Fruit fly (Drosophila melanogaster): Measurements from ENCODE around the gene mbt.

Gene mbt

dm6 chrX:16610601-16611058, at the start of gene mbt:
Gene mbt, plus strand, starts transcription at chrX:16610685.
- TF ChIP-seq Myc (optimal IDR thresholded peaks at IDR 0.05) (no peak), h (optimal IDR thresholded peaks at IDR 0.05) (no peak), Sin3A (optimal IDR thresholded peaks at IDR 0.05) (no peak), insv (optimal IDR thresholded peaks at IDR 0.05) (no peak), ttk (optimal IDR thresholded peaks at IDR 0.05) (no peak), psq (optimal IDR thresholded peaks at IDR 0.05) (no peak)

dm6 chrX:16562259-16562658, 48.2 kb upstream of the mbt start:
- no peak for TF ChIP-seq ttk (optimal IDR thresholded peaks at IDR 0.05)
- no peak for TF ChIP-seq psq (optimal IDR thresholded peaks at IDR 0.05)
- TF ChIP-seq Myc (optimal IDR thresholded peaks at IDR 0.05) = no peak
- TF ChIP-seq insv (optimal IDR thresholded peaks at IDR 0.05) = no peak
- TF ChIP-seq h (optimal IDR thresholded peaks at IDR 0.05) = no peak
- no peak for TF ChIP-seq Sin3A (optimal IDR thresholded peaks at IDR 0.05)

dm6 chrX:16565377-16565776, 45.1 kb upstream of the mbt start:
- no peak for TF ChIP-seq ttk (optimal IDR thresholded peaks at IDR 0.05)
- TF ChIP-seq Sin3A (optimal IDR thresholded peaks at IDR 0.05) = no peak
- no peak for TF ChIP-seq h (optimal IDR thresholded peaks at IDR 0.05)
- TF ChIP-seq psq (optimal IDR thresholded peaks at IDR 0.05) = no peak
- TF ChIP-seq insv (optimal IDR thresholded peaks at IDR 0.05) = no peak
- TF ChIP-seq Myc (optimal IDR thresholded peaks at IDR 0.05) = no peak

- TF ChIP-seq Sin3A (optimal IDR thresholded peaks at IDR 0.05) = no peak
- no peak for TF ChIP-seq psq (optimal IDR thresholded peaks at IDR 0.05)
- no peak for TF ChIP-seq Myc (optimal IDR thresholded peaks at IDR 0.05)
- TF ChIP-seq h (optimal IDR thresholded peaks at IDR 0.05) = no peak
- TF ChIP-seq insv (optimal IDR thresholded peaks at IDR 0.05) = no peak
- no peak for TF ChIP-seq ttk (optimal IDR thresholded peaks at IDR 0.05)
Measured at dm6 chrX:16570572-16571224, 39.8 kb upstream of the mbt start.

DNA sequence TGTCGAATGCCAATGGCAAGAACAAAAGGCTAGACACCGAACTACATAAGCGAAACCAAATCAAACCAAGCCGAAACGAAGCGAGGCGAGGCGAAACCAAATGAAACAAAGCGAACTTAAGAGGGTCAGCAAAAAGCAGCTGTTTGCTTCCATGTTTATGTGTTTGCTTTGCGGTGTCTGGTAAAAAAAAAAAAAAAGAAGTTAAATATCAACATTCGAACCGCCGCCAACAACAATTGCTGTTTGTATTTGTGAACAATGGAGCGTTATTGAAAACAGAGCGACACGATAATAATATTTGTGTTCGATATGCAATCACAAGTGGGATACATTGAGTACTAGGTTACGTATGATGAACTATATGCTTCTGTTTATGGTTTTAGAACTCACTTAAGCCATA, 36.8 kb upstream of the mbt start:
- TF ChIP-seq psq (optimal IDR thresholded peaks at IDR 0.05) (no peak), h (optimal IDR thresholded peaks at IDR 0.05) (no peak), ttk (optimal IDR thresholded peaks at IDR 0.05) (no peak), Sin3A (optimal IDR thresholded peaks at IDR 0.05) (no peak), insv (optimal IDR thresholded peaks at IDR 0.05) (no peak), Myc (optimal IDR thresholded peaks at IDR 0.05) (no peak)

DNA sequence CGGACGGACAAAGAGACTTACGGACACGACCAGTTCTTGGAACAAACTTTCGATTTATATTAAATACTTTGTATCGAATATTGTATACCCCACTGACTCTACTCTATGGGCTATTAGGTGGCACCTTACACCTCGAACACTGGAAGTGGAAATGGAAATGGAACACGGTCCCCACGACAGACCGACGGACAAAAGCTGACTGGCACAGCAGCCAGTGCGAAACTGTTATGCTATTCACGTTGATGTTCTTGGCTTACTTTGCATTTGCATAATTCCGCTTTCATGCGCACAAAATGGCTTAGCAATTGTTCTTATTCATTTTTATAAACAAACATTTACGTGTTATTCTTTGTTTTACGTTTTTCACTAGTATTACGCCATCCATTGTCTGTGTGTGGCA, 36.4 kb upstream of the mbt start:
- TF ChIP-seq Myc (optimal IDR thresholded peaks at IDR 0.05) = no peak
- no peak for TF ChIP-seq ttk (optimal IDR thresholded peaks at IDR 0.05)
- no peak for TF ChIP-seq h (optimal IDR thresholded peaks at IDR 0.05)
- TF ChIP-seq Sin3A (optimal IDR thresholded peaks at IDR 0.05) = no peak
- TF ChIP-seq psq (optimal IDR thresholded peaks at IDR 0.05) = no peak
- no peak for TF ChIP-seq insv (optimal IDR thresholded peaks at IDR 0.05)

dm6 chrX:16575097-16575496, 35.4 kb upstream of the mbt start:
- TF ChIP-seq ttk (optimal IDR thresholded peaks at IDR 0.05) (no peak), psq (optimal IDR thresholded peaks at IDR 0.05) (no peak), Myc (optimal IDR thresholded peaks at IDR 0.05) (no peak), Sin3A (optimal IDR thresholded peaks at IDR 0.05) (no peak), h (optimal IDR thresholded peaks at IDR 0.05) (no peak), insv (optimal IDR thresholded peaks at IDR 0.05) (no peak)

DNA sequence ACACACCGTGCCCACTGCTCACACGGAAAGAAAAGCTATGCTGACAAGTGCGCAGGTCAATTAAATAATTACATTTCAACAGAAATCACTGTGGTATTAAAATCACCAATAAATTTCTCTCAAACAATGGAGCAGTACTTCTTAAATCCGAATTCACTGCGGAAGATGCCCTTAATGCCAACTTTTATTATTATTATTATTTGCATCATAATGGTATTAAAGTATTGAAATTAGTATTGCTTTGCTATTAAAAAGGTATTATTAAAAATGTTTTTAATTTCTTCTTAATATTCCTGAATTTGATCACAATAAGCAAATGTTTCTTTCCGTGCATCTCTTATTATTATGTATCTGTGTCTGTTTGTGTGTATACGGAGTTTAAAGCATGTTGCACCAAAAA, 30.5 kb upstream of the mbt start:
- TF ChIP-seq h (optimal IDR thresholded peaks at IDR 0.05) (no peak), ttk (optimal IDR thresholded peaks at IDR 0.05) (no peak), Myc (optimal IDR thresholded peaks at IDR 0.05) (no peak)

DNA sequence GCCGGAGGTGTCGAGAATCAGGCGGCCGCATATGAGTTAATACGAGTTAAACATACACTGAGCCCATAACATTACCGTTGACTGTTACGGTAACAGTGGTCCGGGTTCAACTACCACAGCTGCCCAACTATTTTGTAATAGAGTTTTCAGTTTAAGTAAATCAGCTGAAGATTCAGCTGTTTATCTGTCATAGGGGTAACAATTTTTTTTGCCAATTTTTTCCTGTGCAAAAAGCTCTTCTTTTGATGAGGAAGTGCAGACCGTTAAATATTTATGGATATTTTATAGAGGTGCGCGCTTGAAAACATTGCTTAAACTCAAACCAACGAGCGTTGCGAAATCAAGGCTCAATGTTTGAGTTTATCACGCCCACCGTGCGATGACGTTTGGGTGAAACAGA, 28.8 kb upstream of the mbt start:
- TF ChIP-seq Myc (optimal IDR thresholded peaks at IDR 0.05) (no peak), ttk (optimal IDR thresholded peaks at IDR 0.05) (no peak), h (optimal IDR thresholded peaks at IDR 0.05) (no peak), Sin3A (optimal IDR thresholded peaks at IDR 0.05) (no peak), psq (optimal IDR thresholded peaks at IDR 0.05) (no peak), insv (optimal IDR thresholded peaks at IDR 0.05) (no peak)

DNA sequence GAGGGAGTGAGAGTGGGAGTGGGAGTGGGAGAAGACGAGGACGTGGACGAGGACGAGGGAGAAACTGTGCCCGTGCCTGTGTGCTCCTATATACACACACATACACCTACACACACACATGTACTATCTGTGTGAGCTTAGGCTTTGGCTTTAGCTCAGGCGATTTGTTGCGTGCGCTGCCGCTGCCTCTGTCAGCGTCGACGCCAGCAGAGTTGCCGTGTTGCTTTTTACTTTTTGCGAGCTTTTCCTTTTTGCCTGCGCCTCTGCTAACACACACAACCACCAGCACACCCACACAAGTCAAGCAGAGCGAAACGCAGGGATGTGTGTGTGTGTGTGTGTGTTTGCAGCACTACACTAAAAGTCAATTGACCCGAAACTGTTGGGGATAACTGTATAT, 28.3 kb upstream of the mbt start:
- no peak for TF ChIP-seq ttk (optimal IDR thresholded peaks at IDR 0.05)
- no peak for TF ChIP-seq psq (optimal IDR thresholded peaks at IDR 0.05)
- TF ChIP-seq Sin3A (optimal IDR thresholded peaks at IDR 0.05) = no peak
- no peak for TF ChIP-seq h (optimal IDR thresholded peaks at IDR 0.05)
- TF ChIP-seq insv (optimal IDR thresholded peaks at IDR 0.05) = no peak
- no peak for TF ChIP-seq Myc (optimal IDR thresholded peaks at IDR 0.05)

- no peak for TF ChIP-seq Sin3A (optimal IDR thresholded peaks at IDR 0.05)
- TF ChIP-seq ttk (optimal IDR thresholded peaks at IDR 0.05) = no peak
- TF ChIP-seq insv (optimal IDR thresholded peaks at IDR 0.05) = no peak
- no peak for TF ChIP-seq h (optimal IDR thresholded peaks at IDR 0.05)
- TF ChIP-seq psq (optimal IDR thresholded peaks at IDR 0.05) = no peak
- TF ChIP-seq Myc (optimal IDR thresholded peaks at IDR 0.05) = no peak
Measured at dm6 chrX:16583730-16584129, 26.8 kb upstream of the mbt start.

- no peak for TF ChIP-seq psq (optimal IDR thresholded peaks at IDR 0.05)
- TF ChIP-seq h (optimal IDR thresholded peaks at IDR 0.05) = no peak
- no peak for TF ChIP-seq Sin3A (optimal IDR thresholded peaks at IDR 0.05)
- TF ChIP-seq ttk (optimal IDR thresholded peaks at IDR 0.05) = no peak
- no peak for TF ChIP-seq Myc (optimal IDR thresholded peaks at IDR 0.05)
- TF ChIP-seq insv (optimal IDR thresholded peaks at IDR 0.05) = no peak
Measured at dm6 chrX:16585569-16585968, 24.9 kb upstream of the mbt start.
